Worm (Caenorhabditis elegans): ENCODE data around the gene C18B2.5.

DNA sequence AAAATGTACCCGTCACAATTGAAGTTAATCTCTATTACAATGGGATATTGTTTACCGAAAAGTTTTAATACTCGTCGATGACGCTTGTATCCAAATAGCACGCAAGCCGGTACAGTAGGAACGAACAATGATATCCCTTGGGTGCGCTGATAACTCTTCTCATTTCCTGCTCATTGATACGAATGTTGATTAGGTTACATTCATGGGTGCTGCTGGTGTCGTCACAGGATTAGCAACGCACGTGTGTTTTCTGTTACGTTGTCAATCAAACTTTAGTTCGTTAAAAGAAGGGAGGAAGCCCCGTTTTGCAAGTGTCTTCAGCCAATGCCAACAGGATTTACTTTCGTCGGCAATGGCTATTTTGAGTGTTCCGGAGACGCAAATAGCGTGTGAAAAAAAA is 27.5 kb downstream of the C18B2.5 start:
- TF ChIP-seq ceh-36 (tag; optimal IDR thresholded peaks at IDR 0.05) = no peak
- TF ChIP-seq flt-1 (GFP tag; IDR thresholded peaks at IDR 0.05) = no peak
- TF ChIP-seq scrt-1 (GFP tag; IDR thresholded peaks at IDR 0.05) = no peak
- TF ChIP-seq ama-1 (optimal IDR thresholded peaks at IDR 0.05) = no peak
- TF ChIP-seq tbx-11 (GFP tag; IDR thresholded peaks at IDR 0.05) = no peak
- TF ChIP-seq hmg-4 (GFP tag; optimal IDR thresholded peaks at IDR 0.05) = no peak
- no peak for TF ChIP-seq F13C5.2 (tag; optimal IDR thresholded peaks at IDR 0.05)
- no peak for TF ChIP-seq hnd-1 (tag; optimal IDR thresholded peaks at IDR 0.05)
- no peak for TF ChIP-seq ets-7 (tag; optimal IDR thresholded peaks at IDR 0.05)

Data from whole organism, early embryonic.